Worm (Caenorhabditis elegans): ENCODE data around the gene ceh-51.

DNA sequence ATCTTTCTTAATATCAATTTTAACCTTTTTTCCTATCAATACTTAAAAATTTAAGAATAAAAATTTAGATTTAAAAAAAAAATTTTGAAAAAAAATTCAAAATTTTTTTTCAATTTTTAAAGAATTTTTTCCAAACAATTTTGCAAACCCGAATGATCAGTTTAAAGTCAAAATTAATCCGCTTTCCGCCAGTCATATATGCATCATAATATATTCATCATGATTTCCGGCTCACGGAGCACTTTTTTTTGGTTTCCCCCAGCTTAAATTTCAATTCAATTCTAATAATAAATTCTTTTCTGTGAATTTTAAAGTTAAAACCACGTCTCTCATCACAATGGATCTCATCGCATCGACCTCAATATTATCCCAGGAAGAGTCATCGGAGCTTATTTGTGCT is 27.5 kb upstream of the ceh-51 start, which contains the start of gene nhr-230:
- TF ChIP-seq lin-15B (tag; optimal IDR thresholded peaks at IDR 0.05) (no peak), nhr-12 (tag; optimal IDR thresholded peaks at IDR 0.05) (no peak), lin-39 (tag; optimal IDR thresholded peaks at IDR 0.05) (no peak), ztf-11 (tag; optimal IDR thresholded peaks at IDR 0.05) (no peak), ceh-82 (tag; optimal IDR thresholded peaks at IDR 0.05) (no peak), unc-39 (tag; optimal IDR thresholded peaks at IDR 0.05) (no peak), elt-3 (tag; optimal IDR thresholded peaks at IDR 0.05) (no peak)
